Fruit fly (Drosophila melanogaster) whole organism, embryonic: ENCODE results near the gene CG16985.
A peak's percentile ranks its signal among the peaks of the same experiment; 100 is the strongest.

Source experiments
- Ada2b ChIP-seq: fragments of 200-800 bp; sonication (Bioruptor generic); IDR thresholded peaks from 2 replicates; pipeline ENCODE4 v1.3.6; 2022; ENCODE audit warnings: missing biosample characterization, missing genetic modification characterization
- Atf-2 ChIP-seq: fragments of 200-800 bp; sonication (Bioruptor generic); optimal IDR thresholded peaks from 2 replicates; lab custom pipeline; 2016; ENCODE audit warnings: missing biosample characterization, missing genetic modification characterization
- B-H1 ChIP-seq: fragments of 200-800 bp; sonication (Bioruptor generic); IDR thresholded peaks from 3 replicates; pipeline ENCODE4 v1.3.6; 2022; ENCODE audit warnings: missing biosample characterization, missing genetic modification characterization
- CG11696 ChIP-seq: fragments of 200-800 bp; sonication (Bioruptor generic); IDR thresholded peaks from 2 replicates; pipeline ENCODE4 v1.3.6; 2022; ENCODE audit warnings: missing biosample characterization, missing genetic modification characterization
- CG14667 ChIP-seq: fragments of 200-800 bp; sonication (Bioruptor generic); IDR thresholded peaks from 2 replicates; pipeline ENCODE4 v1.3.6; 2022; ENCODE audit warnings: missing biosample characterization, missing genetic modification characterization
- CG16815 ChIP-seq: fragments of 200-800 bp; sonication (Bioruptor generic); optimal IDR thresholded peaks from 3 replicates; lab custom pipeline; 2017; ENCODE audit warnings: missing biosample characterization, mild to moderate bottlenecking, missing genetic modification characterization
- CG17568 ChIP-seq: fragments of 200-800 bp; sonication (Bioruptor generic); optimal IDR thresholded peaks from 2 replicates; lab custom pipeline; 2018; ENCODE audit warnings: missing biosample characterization, mild to moderate bottlenecking, missing genetic modification characterization, moderate library complexity
- CG17829 ChIP-seq: fragments of 200-800 bp; optimal IDR thresholded peaks from 2 replicates; lab custom pipeline; 2019; ENCODE audit warnings: missing biosample characterization, mild to moderate bottlenecking, missing genetic modification characterization, moderate library complexity
- CG18764 ChIP-seq: fragments of 200-800 bp; sonication (Bioruptor generic); optimal IDR thresholded peaks from 3 replicates; lab custom pipeline; 2016; ENCODE audit warnings: missing biosample characterization, missing genetic modification characterization
- CG2202 ChIP-seq: fragments of 200-800 bp; sonication (Bioruptor generic); optimal IDR thresholded peaks from 2 replicates; lab custom pipeline; 2018; ENCODE audit warnings: missing biosample characterization, mild to moderate bottlenecking, missing genetic modification characterization
- CG3065 ChIP-seq: fragments of 200-800 bp; sonication (Bioruptor generic); optimal IDR thresholded peaks from 2 replicates; lab custom pipeline; 2016; ENCODE audit warnings: missing biosample characterization, missing genetic modification characterization
- CG31224 ChIP-seq: fragments of 200-800 bp; sonication (Bioruptor generic); IDR thresholded peaks from 2 replicates; pipeline ENCODE4 v1.3.6; 2022; ENCODE audit warnings: missing biosample characterization, missing genetic modification characterization
- CG31441 ChIP-seq: fragments of 200-800 bp; sonication (Bioruptor generic); IDR thresholded peaks from 2 replicates; pipeline ENCODE4 v1.3.6; 2022; ENCODE audit warnings: missing biosample characterization, missing genetic modification characterization
- CG4730 ChIP-seq: fragments of 200-800 bp; sonication (Bioruptor generic); IDR thresholded peaks from 2 replicates; pipeline ENCODE4 v1.3.6; 2022; ENCODE audit warnings: missing biosample characterization, missing genetic modification characterization
- CG4820 ChIP-seq: fragments of 200-800 bp; sonication (Bioruptor generic); optimal IDR thresholded peaks from 3 replicates; lab custom pipeline; 2016; ENCODE audit warnings: missing biosample characterization, missing genetic modification characterization
- CG5180 ChIP-seq: fragments of 200-800 bp; sonication (Bioruptor generic); optimal IDR thresholded peaks from 3 replicates; lab custom pipeline; 2017; ENCODE audit warnings: missing biosample characterization, missing genetic modification characterization, mild to moderate bottlenecking, moderate library complexity, missing genetic modification reagents
- CG6175 ChIP-seq: fragments of 200-800 bp; sonication (Bioruptor generic); IDR thresholded peaks from 3 replicates; pipeline ENCODE4 v1.3.6; 2022; ENCODE audit warnings: missing biosample characterization, missing genetic modification characterization
- CG7987 ChIP-seq: fragments of 200-800 bp; sonication (Bioruptor generic); optimal IDR thresholded peaks from 2 replicates; lab custom pipeline; 2018; ENCODE audit warnings: missing biosample characterization, mild to moderate bottlenecking, missing genetic modification characterization, moderate library complexity
- CG9797 ChIP-seq: fragments of 200-800 bp; sonication (Bioruptor generic); optimal IDR thresholded peaks from 3 replicates; lab custom pipeline; 2018; ENCODE audit warnings: missing biosample characterization, mild to moderate bottlenecking, missing genetic modification characterization
- CG9876 ChIP-seq: fragments of 200-800 bp; sonication (Bioruptor generic); optimal IDR thresholded peaks from 2 replicates; lab custom pipeline; 2016; ENCODE audit warnings: missing biosample characterization, missing genetic modification characterization
- CkIIα-i1 ChIP-seq: fragments of 200-800 bp; sonication (Bioruptor generic); IDR thresholded peaks from 2 replicates; pipeline ENCODE4 v1.3.6; 2022; ENCODE audit warnings: missing biosample characterization, missing genetic modification characterization
- E2f2 ChIP-seq: fragments of 200-800 bp; sonication (Bioruptor generic); IDR thresholded peaks from 2 replicates; pipeline ENCODE4 v1.3.6; 2022; ENCODE audit warnings: missing biosample characterization, missing genetic modification characterization
- Fer3 ChIP-seq: fragments of 200-800 bp; sonication (Bioruptor generic); optimal IDR thresholded peaks from 2 replicates; lab custom pipeline; 2018; ENCODE audit warnings: missing biosample characterization, mild to moderate bottlenecking, missing genetic modification characterization, moderate library complexity
- Hr39 ChIP-seq: fragments of >200 bp; optimal IDR thresholded peaks from 2 replicates; lab custom pipeline; 2017
- Neu2 ChIP-seq: fragments of 200-800 bp; sonication (Bioruptor generic); optimal IDR thresholded peaks from 3 replicates; lab custom pipeline; 2016; ENCODE audit warnings: missing biosample characterization, missing genetic modification characterization, borderline replicate concordance
- Xrp1 ChIP-seq: fragments of 200-800 bp; sonication (Bioruptor generic); IDR thresholded peaks from 2 replicates; pipeline ENCODE4 v1.3.6; 2022; ENCODE audit warnings: missing biosample characterization, missing genetic modification characterization
- ab ChIP-seq: fragments of 200-800 bp; sonication (Bioruptor generic); optimal IDR thresholded peaks from 2 replicates; lab custom pipeline; 2016; ENCODE audit warnings: missing biosample characterization, missing genetic modification characterization
- ac ChIP-seq: fragments of 200-800 bp; sonication (Bioruptor generic); optimal IDR thresholded peaks from 3 replicates; lab custom pipeline; 2017; ENCODE audit warnings: missing biosample characterization, mild to moderate bottlenecking, missing genetic modification characterization
- ase ChIP-seq: fragments of 200-800 bp; sonication (Bioruptor generic); IDR thresholded peaks from 3 replicates; pipeline ENCODE4 v1.3.6; 2022; ENCODE audit warnings: missing biosample characterization, missing genetic modification characterization
- br ChIP-seq: fragments of >200 bp; optimal IDR thresholded peaks from 2 replicates; lab custom pipeline; 2017
- chn ChIP-seq: fragments of 200-800 bp; sonication (Bioruptor generic); optimal IDR thresholded peaks from 2 replicates; lab custom pipeline; 2016; ENCODE audit warnings: missing biosample characterization, missing genetic modification characterization
- ems ChIP-seq: fragments of 200-800 bp; sonication (Bioruptor generic); optimal IDR thresholded peaks from 3 replicates; lab custom pipeline; 2016; ENCODE audit warnings: missing biosample characterization, missing genetic modification characterization
- fru ChIP-seq: fragments of >200 bp; optimal IDR thresholded peaks from 2 replicates; lab custom pipeline; 2017
- gsb ChIP-seq: fragments of 200-800 bp; sonication (Bioruptor generic); IDR thresholded peaks from 2 replicates; pipeline ENCODE4 v1.3.6; 2022; ENCODE audit warnings: missing biosample characterization, missing genetic modification characterization
- hb ChIP-seq: fragments of 200-800 bp; sonication (Bioruptor generic); IDR thresholded peaks from 3 replicates; pipeline ENCODE4 v1.3.6; 2022; ENCODE audit warnings: missing biosample characterization, missing genetic modification characterization; ENCODE audit not compliant: partially characterized antibody
- hbn ChIP-seq: fragments of 200-800 bp; sonication (Bioruptor generic); IDR thresholded peaks from 2 replicates; pipeline ENCODE4 v1.3.6; 2022; ENCODE audit warnings: missing biosample characterization, missing genetic modification characterization; ENCODE audit not compliant: partially characterized antibody
- lab ChIP-seq: fragments of 200-800 bp; sonication (Bioruptor generic); optimal IDR thresholded peaks from 3 replicates; lab custom pipeline; 2017; ENCODE audit warnings: missing biosample characterization, missing genetic modification characterization, mild to moderate bottlenecking, moderate library complexity, missing genetic modification reagents
- lov ChIP-seq, 2 experiments: fragments of 200-800 bp in 1 of 2; fragments of >200 bp in 1 of 2; sonication (Bioruptor generic) in 1 of 2; IDR thresholded peaks in 1 of 2; optimal IDR thresholded peaks in 1 of 2; 2 replicates in 1 of 2; 3 replicates in 1 of 2; pipeline versions ENCODE4 v1.3.6 to Lab custom; 2017 to 2022; ENCODE audit warnings: missing biosample characterization in 1 of 2, missing genetic modification characterization in 1 of 2
- nom ChIP-seq: fragments of 200-800 bp; sonication (Bioruptor generic); optimal IDR thresholded peaks from 2 replicates; lab custom pipeline; 2017; ENCODE audit warnings: missing biosample characterization, missing genetic modification characterization, mild to moderate bottlenecking, moderate library complexity, missing genetic modification reagents
- onecut ChIP-seq: fragments of 200-800 bp; sonication (Bioruptor generic); IDR thresholded peaks from 2 replicates; pipeline ENCODE4 v1.3.6; 2022; ENCODE audit warnings: missing biosample characterization, missing genetic modification characterization
- pan ChIP-seq, 4 experiments: fragments of >200 bp in 3 of 4; fragments of 200-800 bp in 1 of 4; sonication (Bioruptor generic) in 1 of 4; optimal IDR thresholded peaks in 3 of 4; IDR thresholded peaks in 1 of 4; 2 replicates each; pipeline versions ENCODE4 v1.3.6 to Lab custom; 2017 to 2022; ENCODE audit warnings: missing biosample characterization in 2 of 4, missing genetic modification characterization in 2 of 4, mixed read lengths in 1 of 4
- pb ChIP-seq: fragments of 200-800 bp; sonication (Bioruptor generic); optimal IDR thresholded peaks from 3 replicates; lab custom pipeline; 2016; ENCODE audit warnings: missing biosample characterization, missing genetic modification characterization
- schlank ChIP-seq: fragments of 200-800 bp; sonication (Bioruptor generic); optimal IDR thresholded peaks from 2 replicates; lab custom pipeline; 2018; ENCODE audit warnings: missing biosample characterization, mild to moderate bottlenecking, missing genetic modification characterization
- sens ChIP-seq: fragments of 200-800 bp; sonication (Bioruptor generic); peaks from one replicate; lab custom pipeline; 2016; ENCODE audit warnings: missing biosample characterization, missing genetic modification characterization
- sisA ChIP-seq: fragments of 200-800 bp; sonication (Bioruptor generic); IDR thresholded peaks from 2 replicates; pipeline ENCODE4 v1.3.6; 2022; ENCODE audit warnings: missing biosample characterization, missing genetic modification characterization
- slbo ChIP-seq: fragments of 200-800 bp; sonication (Bioruptor generic); IDR thresholded peaks from 2 replicates; pipeline ENCODE4 v1.3.6; 2022; ENCODE audit warnings: missing biosample characterization, missing genetic modification characterization
- so ChIP-seq: fragments of 200-800 bp; sonication (Bioruptor generic); IDR thresholded peaks from 3 replicates; pipeline ENCODE4 v1.3.6; 2022; ENCODE audit warnings: missing biosample characterization, missing genetic modification characterization
- sug ChIP-seq: fragments of 200-800 bp; optimal IDR thresholded peaks from 2 replicates; lab custom pipeline; 2019; ENCODE audit warnings: missing biosample characterization, mild to moderate bottlenecking, missing genetic modification characterization, moderate library complexity
- vfl ChIP-seq: fragments of 200-800 bp; sonication (Bioruptor generic); optimal IDR thresholded peaks from 2 replicates; lab custom pipeline; 2016; ENCODE audit warnings: missing biosample characterization, missing genetic modification characterization
- zfh2 ChIP-seq: fragments of 200-800 bp; sonication (Bioruptor generic); optimal IDR thresholded peaks from 2 replicates; lab custom pipeline; 2016; ENCODE audit warnings: missing biosample characterization, missing genetic modification characterization

CG16985 gene

dm6 chr3L:2589167-2589910 lies 9.8 kb upstream of the CG16985 start, which contains the start of gene dos (continued):
- TF ChIP-seq vfl (GFP tag; lab: Kevin White, UChicago) (peak; percentile 24), CG31441 (GFP tag; lab: Robert Waterston, UW) (0 out of 2 replicates have a peak, but pooled peaks have one; percentile 28), fru (lab: Kevin White, UChicago) (no peak), CG5180 (no peak), ems (GFP tag; lab: Kevin White, UChicago) (peak; percentile 62), sens (GFP tag; lab: Kevin White, UChicago) (peak; percentile 94), CkIIα-i1 (GFP tag; lab: Robert Waterston, UW) (no peak), hb (GFP tag; lab: Robert Waterston, UW) (0 out of 3 replicates have a peak, but pooled peaks have one; percentile 58), hbn (GFP tag; lab: Robert Waterston, UW) (peak; percentile 70), ab (GFP tag; lab: Kevin White, UChicago) (no peak), CG4820 (GFP tag; lab: Kevin White, UChicago) (peak; percentile 27), zfh2 (GFP tag; lab: Kevin White, UChicago) (peak; percentile 38), schlank (tag; lab: Kevin White, UChicago) (no peak), CG3065 (peak; percentile 17), lov (optimal IDR thresholded peaks at IDR 0.05; lab: Kevin White, UChicago) (no peak), lov (GFP tag; IDR thresholded peaks at IDR 0.05; lab: Robert Waterston, UW) (no peak), chn (GFP tag; lab: Kevin White, UChicago) (peak; percentile 26), Ada2b (GFP tag; lab: Robert Waterston, UW) (no peak), CG7987 (GFP tag; lab: Kevin White, UChicago) (peak; percentile 19), CG11696 (GFP tag; lab: Robert Waterston, UW) (no peak), sug (peak; percentile 69), pb (no peak), CG17829 (tag; lab: Kevin White, UChicago) (peak; percentile 78), CG9797 (GFP tag; lab: Kevin White, UChicago) (peak; percentile 93), E2f2 (peak; percentile 68), nom (GFP tag; lab: Kevin White, UChicago) (peak; percentile 21), gsb (no peak), CG18764 (GFP tag; lab: Kevin White, UChicago) (peak; percentile 29), CG2202 (tag; lab: Kevin White, UChicago) (peak; percentile 37), B-H1 (no peak), so (GFP tag; lab: Robert Waterston, UW) (no peak), br (lab: Kevin White, UChicago) (no peak), ac (no peak), Hr39 (lab: Kevin White, UChicago) (no peak), CG4730 (no peak), CG31224 (GFP tag; lab: Robert Waterston, UW) (no peak), CG16815 (GFP tag; lab: Kevin White, UChicago) (no peak), CG14667 (GFP tag; lab: Robert Waterston, UW) (no peak), CG9876 (no peak), Neu2 (no peak), lab (GFP tag; lab: Kevin White, UChicago) (peak; percentile 17), onecut (GFP tag; lab: Robert Waterston, UW) (peak; percentile 27; the same call in 1 of the 2 replicates), Fer3 (no peak), ase (GFP tag; lab: Robert Waterston, UW) (no peak), CG17568 (no peak), sisA (GFP tag; lab: Robert Waterston, UW) (no peak), CG6175 (GFP tag; lab: Robert Waterston, UW) (no peak), slbo (GFP tag; lab: Robert Waterston, UW) (peak; percentile 45), pan (optimal IDR thresholded peaks at IDR 0.05; lab: Kevin White, UChicago) (no peak), pan (GFP tag; optimal IDR thresholded peaks at IDR 0.05 in 1 of 2, IDR thresholded peaks at IDR 0.05 in 1 of 2) (no peak), Xrp1 (GFP tag; lab: Robert Waterston, UW) (peak; percentile 46; the same call in 1 of the 2 replicates), Atf-2 (no peak)
